Fruit fly (Drosophila melanogaster): Measurements from ENCODE around the gene CG9497.

dm6 chr2L:6360059-6360458 is 11.8 kb upstream of the CG9497 start:
- TF ChIP-seq CTCF (optimal IDR thresholded peaks at IDR 0.05): no peak
- TF ChIP-seq CG8478 (optimal IDR thresholded peaks at IDR 0.05): no peak
